Worm (Caenorhabditis elegans) whole organism, young adult: ENCODE measurements around the gene vab-7.

Source experiments
- B0019.2 ChIP-seq: fragments of 200-800 bp; sonication (Bioruptor generic); conservative IDR thresholded peaks from 2 replicates; pipeline ENCODE4 v1.3.6; 2022; ENCODE audit warnings: missing genetic modification reagents, missing genetic modification characterization, missing compliant biosample characterization
- B0336.3 ChIP-seq: fragments of 200-800 bp; sonication (Bioruptor generic); IDR thresholded peaks from 2 replicates; pipeline ENCODE4 v1.3.6; 2022; ENCODE audit warnings: missing genetic modification characterization, missing compliant biosample characterization
- D2030.7 ChIP-seq: fragments of 200-800 bp; sonication (Bioruptor generic); IDR thresholded peaks from 2 replicates; pipeline ENCODE4 v1.3.6; 2022; ENCODE audit warnings: missing genetic modification reagents, missing genetic modification characterization, missing compliant biosample characterization
- F10E7.11 ChIP-seq: sonication (generic microtip); optimal IDR thresholded peaks from 2 replicates; lab custom pipeline; 2017; ENCODE audit warnings: mild to moderate bottlenecking, missing genetic modification characterization, moderate library complexity, missing compliant biosample characterization
- F33H1.4 ChIP-seq: fragments of 200-800 bp; sonication (Bioruptor generic); IDR thresholded peaks from 2 replicates; pipeline ENCODE4 v1.3.6; 2022; ENCODE audit warnings: missing genetic modification reagents, missing genetic modification characterization, missing compliant biosample characterization
- F49E8.2 ChIP-seq: sonication (generic microtip); optimal IDR thresholded peaks from 3 replicates; lab custom pipeline; 2017; ENCODE audit warnings: missing genetic modification characterization, mild to moderate bottlenecking, missing compliant biosample characterization, antibody characterized with exemption, moderate library complexity; ENCODE audit not compliant: insufficient read depth
- F52B5.7 ChIP-seq: sonication (generic microtip); optimal IDR thresholded peaks from 2 replicates; lab custom pipeline; 2016; ENCODE audit warnings: mild to moderate bottlenecking, missing genetic modification characterization, missing compliant biosample characterization
- Y56A3A.18 ChIP-seq: fragments of 200-800 bp; sonication (Bioruptor generic); IDR thresholded peaks from 2 replicates; pipeline ENCODE4 v1.3.6; 2022; ENCODE audit warnings: missing genetic modification reagents, missing genetic modification characterization, missing compliant biosample characterization
- Y67H2A.10 ChIP-seq: fragments of 200-800 bp; sonication (Bioruptor generic); conservative IDR thresholded peaks from 2 replicates; pipeline ENCODE4 v1.3.6; 2022; ENCODE audit warnings: missing genetic modification reagents, missing genetic modification characterization, missing compliant biosample characterization
- ZK185.1 ChIP-seq: sonication (generic microtip); optimal IDR thresholded peaks from 2 replicates; lab custom pipeline; 2016; ENCODE audit warnings: mild to moderate bottlenecking, missing genetic modification characterization, missing compliant biosample characterization; ENCODE audit not compliant: poor library complexity, severe bottlenecking
- aptf-3 ChIP-seq: fragments of 200-800 bp; sonication (Bioruptor generic); IDR thresholded peaks from 2 replicates; pipeline ENCODE4 v1.3.6; 2022; ENCODE audit warnings: missing genetic modification characterization, missing compliant biosample characterization
- athp-1 ChIP-seq: sonication (generic microtip); optimal IDR thresholded peaks from 2 replicates; lab custom pipeline; 2017; ENCODE audit warnings: mild to moderate bottlenecking, missing genetic modification characterization, missing compliant biosample characterization
- attf-5 ChIP-seq: fragments of 200-800 bp; sonication (Bioruptor generic); optimal IDR thresholded peaks from 2 replicates; lab custom pipeline; 2018; ENCODE audit warnings: mild to moderate bottlenecking, missing genetic modification characterization, missing compliant biosample characterization
- attf-6 ChIP-seq: fragments of 200-800 bp; sonication (Bioruptor generic); IDR thresholded peaks from 2 replicates; pipeline ENCODE4 v1.3.6; 2022; ENCODE audit warnings: missing genetic modification reagents, missing genetic modification characterization, missing compliant biosample characterization
- ceh-100 ChIP-seq: fragments of 200-800 bp; sonication (Bioruptor generic); IDR thresholded peaks from 2 replicates; pipeline ENCODE4 v1.3.6; 2022; ENCODE audit warnings: missing genetic modification reagents, missing genetic modification characterization, missing compliant biosample characterization
- ceh-27 ChIP-seq: fragments of 200-800 bp; sonication (Bioruptor generic); optimal IDR thresholded peaks from 2 replicates; lab custom pipeline; 2018; ENCODE audit warnings: mild to moderate bottlenecking, missing genetic modification characterization, moderate library complexity, missing compliant biosample characterization
- ceh-91 ChIP-seq: fragments of 200-800 bp; sonication (Bioruptor generic); IDR thresholded peaks from 2 replicates; pipeline ENCODE4 v1.3.6; 2022; ENCODE audit warnings: missing genetic modification reagents, missing genetic modification characterization, missing compliant biosample characterization
- egl-18 ChIP-seq: fragments of 200-800 bp; sonication (Bioruptor generic); IDR thresholded peaks from 2 replicates; pipeline ENCODE4 v1.3.6; 2022; ENCODE audit warnings: missing genetic modification reagents, missing genetic modification characterization, missing compliant biosample characterization
- hlh-12 ChIP-seq: sonication (generic microtip); optimal IDR thresholded peaks from 2 replicates; lab custom pipeline; 2016; ENCODE audit warnings: missing genetic modification characterization, missing compliant biosample characterization
- hsf-1 ChIP-seq: fragments of 200-800 bp; sonication (Bioruptor generic); IDR thresholded peaks from 2 replicates; pipeline ENCODE4 v1.3.6; 2022; ENCODE audit warnings: missing genetic modification reagents, missing genetic modification characterization, missing compliant biosample characterization
- lag-1 ChIP-seq: fragments of 200-800 bp; sonication (Bioruptor generic); IDR thresholded peaks from 2 replicates; pipeline ENCODE4 v1.3.6; 2022; ENCODE audit warnings: missing genetic modification reagents, missing genetic modification characterization, missing compliant biosample characterization
- let-526 ChIP-seq: fragments of 200-800 bp; sonication (Bioruptor generic); IDR thresholded peaks from 2 replicates; pipeline ENCODE4 v1.3.6; 2022; ENCODE audit warnings: missing genetic modification reagents, missing genetic modification characterization, missing compliant biosample characterization
- lin-26 ChIP-seq: fragments of 200-800 bp; sonication (Bioruptor generic); IDR thresholded peaks from 2 replicates; pipeline ENCODE4 v1.3.6; 2022; ENCODE audit warnings: missing genetic modification reagents, missing genetic modification characterization, missing compliant biosample characterization
- lin-40 ChIP-seq: sonication (generic microtip); optimal IDR thresholded peaks from 2 replicates; lab custom pipeline; 2016; ENCODE audit warnings: missing genetic modification characterization, mild to moderate bottlenecking, missing compliant biosample characterization, missing genotype, missing genetic modification reagents
- lin-54 ChIP-seq: fragments of 200-800 bp; sonication (Bioruptor generic); optimal IDR thresholded peaks from 2 replicates; lab custom pipeline; 2018; ENCODE audit warnings: mild to moderate bottlenecking, missing genetic modification characterization, missing compliant biosample characterization
- lsl-1 ChIP-seq: fragments of 200-800 bp; sonication (Bioruptor generic); optimal IDR thresholded peaks from 2 replicates; lab custom pipeline; 2018; ENCODE audit warnings: mild to moderate bottlenecking, missing genetic modification characterization, moderate library complexity, missing compliant biosample characterization
- madf-6 ChIP-seq: fragments of 200-800 bp; sonication (Bioruptor generic); IDR thresholded peaks from 2 replicates; pipeline ENCODE4 v1.3.6; 2022; ENCODE audit warnings: missing genetic modification reagents, missing genetic modification characterization, missing compliant biosample characterization
- mel-28 ChIP-seq: sonication (generic microtip); optimal IDR thresholded peaks from 2 replicates; lab custom pipeline; 2016; ENCODE audit warnings: borderline replicate concordance, mild to moderate bottlenecking, missing genetic modification characterization, missing compliant biosample characterization
- nfyb-1 ChIP-seq: fragments of 200-800 bp; sonication (Bioruptor generic); IDR thresholded peaks from 2 replicates; pipeline ENCODE4 v1.3.6; 2022; ENCODE audit warnings: missing genetic modification reagents, missing genetic modification characterization, missing compliant biosample characterization
- nhr-27 ChIP-seq: fragments of 200-800 bp; sonication (Bioruptor generic); optimal IDR thresholded peaks from 2 replicates; lab custom pipeline; 2018; ENCODE audit warnings: mild to moderate bottlenecking, missing genetic modification characterization, moderate library complexity, missing compliant biosample characterization
- rcor-1 ChIP-seq: fragments of 200-800 bp; sonication (Bioruptor generic); IDR thresholded peaks from 2 replicates; pipeline ENCODE4 v1.3.6; 2022; ENCODE audit warnings: missing genetic modification reagents, missing genetic modification characterization, missing compliant biosample characterization
- rec-8 ChIP-seq, 2 experiments: sonication (generic microtip); optimal IDR thresholded peaks; 2 replicates each; lab custom pipeline; 2016; ENCODE audit warnings: mild to moderate bottlenecking in 2 of 2, missing genetic modification characterization in 2 of 2, missing genetic modification reagents in 2 of 2, missing genotype in 2 of 2, missing biosample characterization in 1 of 2, missing compliant biosample characterization in 1 of 2, moderate library complexity in 1 of 2
- snpc-4 ChIP-seq, 5 experiments: fragments of 150-350 bp in 1 of 5; sonication (generic microtip) in 4 of 5; optimal IDR thresholded peaks; 2 replicates each; lab custom pipeline; 2014 to 2018; ENCODE audit warnings: missing genetic modification characterization in 5 of 5, missing biosample characterization in 3 of 5, antibody characterized with exemption in 2 of 5, mild to moderate bottlenecking in 2 of 5, missing compliant biosample characterization in 2 of 5, missing genotype in 2 of 5, moderate library complexity in 2 of 5, missing genetic modification reagents in 1 of 5
- tbp1 ChIP-seq: fragments of 200-800 bp; sonication (Bioruptor generic); optimal IDR thresholded peaks from 2 replicates; lab custom pipeline; 2018; ENCODE audit warnings: mild to moderate bottlenecking, missing genetic modification characterization, missing compliant biosample characterization
- tlf-1 ChIP-seq: fragments of 200-800 bp; sonication (Bioruptor generic); optimal IDR thresholded peaks from 2 replicates; lab custom pipeline; 2018; ENCODE audit warnings: mild to moderate bottlenecking, missing genetic modification characterization, missing compliant biosample characterization
- unc-130 ChIP-seq: sonication (generic microtip); optimal IDR thresholded peaks from 2 replicates; lab custom pipeline; 2016; ENCODE audit warnings: missing genetic modification reagents, missing genetic modification characterization, missing compliant biosample characterization
- xnd-1 ChIP-seq: sonication (generic microtip); optimal IDR thresholded peaks from 2 replicates; lab custom pipeline; 2016; ENCODE audit warnings: missing genotype, missing genetic modification reagents, missing genetic modification characterization, missing compliant biosample characterization
- zfh-2 ChIP-seq: fragments of 200-800 bp; sonication (Bioruptor generic); conservative IDR thresholded peaks from 2 replicates; pipeline ENCODE4 v1.3.6; 2022; ENCODE audit warnings: missing genetic modification reagents, missing genetic modification characterization, missing compliant biosample characterization
- zim-3 ChIP-seq: sonication (generic microtip); optimal IDR thresholded peaks from 2 replicates; lab custom pipeline; 2017; ENCODE audit warnings: mild to moderate bottlenecking, missing genetic modification characterization, moderate library complexity, missing compliant biosample characterization
- ztf-18 ChIP-seq: sonication (generic microtip); optimal IDR thresholded peaks from 2 replicates; lab custom pipeline; 2016; ENCODE audit warnings: missing genotype, mild to moderate bottlenecking, missing genetic modification characterization, missing compliant biosample characterization
- ztf-25 ChIP-seq: fragments of 200-800 bp; sonication (Bioruptor generic); IDR thresholded peaks from 2 replicates; pipeline ENCODE4 v1.3.6; 2022; ENCODE audit warnings: missing genetic modification reagents, missing genetic modification characterization, missing compliant biosample characterization
- ztf-6 ChIP-seq: fragments of 200-800 bp; sonication (Bioruptor generic); IDR thresholded peaks from 2 replicates; pipeline ENCODE4 v1.3.6; 2022; ENCODE audit warnings: missing genetic modification reagents, missing genetic modification characterization, missing compliant biosample characterization

vab-7 gene

DNA sequence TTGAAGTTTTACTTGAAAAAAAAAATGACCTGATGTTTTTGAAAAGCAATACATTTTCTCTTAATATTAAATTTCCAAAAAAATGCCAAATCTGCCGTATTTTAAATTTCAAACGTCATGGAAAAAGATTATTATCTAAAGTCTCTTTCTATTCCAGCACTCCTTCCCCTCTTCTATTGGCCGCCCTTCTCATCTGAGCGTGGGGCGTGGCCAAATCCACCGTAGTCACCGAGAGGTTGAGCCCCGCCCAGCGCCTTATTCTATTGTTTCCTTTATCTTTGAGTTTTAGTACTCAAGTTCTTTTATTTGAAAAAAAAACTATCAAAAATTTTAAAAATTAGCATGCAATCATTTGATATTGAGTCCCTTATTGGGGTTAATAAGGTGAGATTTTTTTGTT is at the start of gene vab-7:
Gene vab-7 (plus strand): TSS at position 301 of the 400 bp plus-strand sequence.
- TF ChIP-seq ceh-27 (GFP tag; lab: Kevin White, UChicago) = no peak
- no peak for TF ChIP-seq egl-18 (GFP tag; lab: Robert Waterston, UW)
- no peak for TF ChIP-seq hlh-12 (tag; lab: Kevin White, UChicago)
- no peak for TF ChIP-seq ztf-6 (GFP tag; lab: Robert Waterston, UW)

DNA sequence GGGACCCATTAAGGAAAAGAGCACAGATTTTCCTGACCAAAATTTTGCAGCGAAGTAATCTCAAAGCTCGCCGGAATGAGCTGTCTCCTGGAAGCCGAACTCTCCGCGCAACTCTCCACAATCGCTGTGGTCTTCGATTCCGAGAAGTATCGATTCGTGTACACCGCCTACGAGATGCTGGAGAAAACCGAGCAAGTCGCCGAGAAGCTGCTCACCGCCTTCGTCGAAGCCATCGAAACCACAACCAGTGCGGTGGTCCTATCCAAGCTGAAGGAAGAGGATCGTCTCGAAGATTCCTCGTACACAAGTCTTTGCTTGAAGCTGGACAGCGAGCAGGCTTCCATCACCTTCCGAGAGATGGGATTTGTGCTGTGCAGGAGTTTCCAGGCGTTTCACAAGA is 49.3 kb upstream of the vab-7 start:
- peak; percentile 52 for TF ChIP-seq zfh-2 (GFP tag; lab: Robert Waterston, UW)
- TF ChIP-seq athp-1 (tag; lab: Kevin White, UChicago) = no peak

DNA sequence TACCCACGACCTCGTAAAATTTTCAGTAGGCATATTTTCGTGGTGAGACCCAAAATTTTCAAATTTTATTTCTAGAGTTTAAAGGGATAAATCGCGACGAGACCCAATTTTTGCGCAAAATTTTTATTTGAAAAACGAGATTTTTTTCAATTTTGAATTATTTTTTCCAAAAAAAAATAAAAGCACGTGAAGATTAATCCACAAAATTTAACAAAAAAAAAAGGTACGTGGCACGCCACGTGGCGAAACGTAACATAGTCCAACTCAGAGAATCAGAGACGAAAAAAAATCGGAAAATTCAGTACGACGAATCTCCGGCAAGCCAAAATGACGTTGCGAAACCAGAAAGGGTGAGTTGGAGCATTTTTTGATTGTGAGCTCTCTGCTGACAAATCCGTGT is 45.0 kb upstream of the vab-7 start, which contains the start of gene C44B9.2:
Gene C44B9.2 (plus strand): TSS at position 301 of the 400 bp plus-strand sequence.
- TF ChIP-seq nhr-27 (no peak), xnd-1 (tag; lab: Kevin White, UChicago) (no peak), zim-3 (tag; lab: Kevin White, UChicago) (no peak), attf-5 (GFP tag; lab: Kevin White, UChicago) (no peak), aptf-3 (GFP tag; lab: Robert Waterston, UW) (no peak), lin-26 (no peak), Y67H2A.10 (GFP tag; lab: Robert Waterston, UW) (no peak), F52B5.7 (tag; lab: Kevin White, UChicago) (no peak), F10E7.11 (tag; lab: Kevin White, UChicago) (no peak), ZK185.1 (tag; lab: Kevin White, UChicago) (no peak), let-526 (no peak)

DNA sequence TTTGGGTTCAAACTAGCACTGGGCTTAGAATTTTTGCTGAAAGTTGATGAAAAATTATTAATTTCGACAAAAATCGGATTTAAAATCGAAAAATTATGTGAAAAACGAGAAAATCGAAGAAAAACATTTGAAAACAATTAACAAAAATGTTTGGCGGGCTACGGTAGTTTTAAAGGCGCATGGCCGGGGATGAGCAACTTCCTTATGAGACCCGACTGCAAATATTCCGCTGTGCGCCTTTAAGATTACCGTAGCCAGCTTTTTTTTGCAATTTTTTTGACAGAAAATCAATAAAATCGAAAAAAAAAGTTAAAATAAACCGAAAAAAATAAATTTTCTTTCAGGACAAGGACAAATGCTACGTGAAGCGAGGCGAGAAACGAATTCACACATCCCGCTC is 42.6 kb upstream of the vab-7 start:
- TF ChIP-seq ceh-100 = peak; percentile 77
- peak; percentile 99 for TF ChIP-seq xnd-1 (tag; lab: Kevin White, UChicago)
- TF ChIP-seq rec-8 (tag; optimal IDR thresholded peaks at IDR 0.05; lab: Kevin White, UChicago) = peak in 1 of 2 experiments; percentile 10
- no peak for TF ChIP-seq lag-1 (GFP tag; lab: Robert Waterston, UW)
- peak; percentile 81 for TF ChIP-seq lin-54 (GFP tag; lab: Kevin White, UChicago)
- TF ChIP-seq B0336.3 (GFP tag; lab: Robert Waterston, UW) = peak; percentile 70
- peak; percentile 99 for TF ChIP-seq F33H1.4
- no peak for TF ChIP-seq nfyb-1
- no peak for TF ChIP-seq attf-6 (GFP tag; lab: Robert Waterston, UW)
- TF ChIP-seq ztf-18 (tag; lab: Kevin White, UChicago) = peak; percentile 28
- no peak for TF ChIP-seq Y56A3A.18 (GFP tag; lab: Robert Waterston, UW)
- TF ChIP-seq ceh-91 (GFP tag; lab: Robert Waterston, UW) = peak; percentile 90
- peak; percentile 65 for TF ChIP-seq rcor-1
- TF ChIP-seq hsf-1 = peak; percentile 67; the same call in 1 of the 2 replicates
- TF ChIP-seq madf-6 (GFP tag; lab: Robert Waterston, UW) = peak; percentile 99
- TF ChIP-seq hlh-12 (tag; lab: Kevin White, UChicago) = no peak
- peak; percentile 43 for TF ChIP-seq tbp1 (GFP tag; lab: Kevin White, UChicago)
- no peak for TF ChIP-seq mel-28 (tag; lab: Kevin White, UChicago)
- TF ChIP-seq F49E8.2 = peak; percentile 74
- peak; percentile 37; the same call in 1 of the 2 replicates for TF ChIP-seq B0019.2 (GFP tag; lab: Robert Waterston, UW)
- peak; percentile 99 for TF ChIP-seq athp-1 (tag; lab: Kevin White, UChicago)
- peak; percentile 66 for TF ChIP-seq tlf-1 (GFP tag; lab: Kevin White, UChicago)
- TF ChIP-seq unc-130 = peak; percentile 52
- TF ChIP-seq lsl-1 (GFP tag; lab: Kevin White, UChicago) = peak; percentile 99
- peak; percentile 90 for TF ChIP-seq D2030.7 (GFP tag; lab: Robert Waterston, UW)
- no peak for TF ChIP-seq lin-40 (tag; lab: Kevin White, UChicago)
- TF ChIP-seq snpc-4 (GFP tag; optimal IDR thresholded peaks at IDR 0.05; lab: Kevin White, UChicago) = no peak
- TF ChIP-seq snpc-4 (tag; optimal IDR thresholded peaks at IDR 0.05; lab: Kevin White, UChicago) = peak in 3 of 4 experiments; percentile 11 to 21 (median 11)
- no peak for TF ChIP-seq ztf-25 (GFP tag; lab: Robert Waterston, UW)
